Worm (Caenorhabditis elegans): ENCODE results near the gene F47B8.14.

F47B8.14 gene

DNA sequence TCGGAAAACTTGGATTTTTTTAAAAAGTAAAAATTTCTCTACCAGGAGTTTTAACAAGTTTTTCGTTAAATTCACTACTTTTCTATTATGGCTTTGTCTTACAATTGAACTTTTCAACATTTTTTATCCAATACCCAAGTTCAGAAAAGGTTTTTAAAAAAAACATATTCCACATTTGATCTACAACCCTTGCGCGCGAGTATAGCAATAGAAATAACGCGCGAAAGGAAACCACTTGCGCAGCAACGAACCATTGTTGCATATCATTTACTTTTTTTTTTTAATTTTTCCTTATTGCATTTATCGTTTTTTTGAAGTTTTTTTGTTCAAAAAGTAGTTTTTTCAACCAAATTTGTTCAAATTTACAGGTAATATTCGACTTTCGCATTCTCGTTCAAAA lies 34.5 kb upstream of the F47B8.14 start, which contains the start of gene F40G12.11:
Gene F40G12.11 (plus strand): TSS at position 369 of the 400 bp plus-strand sequence.
- TF ChIP-seq hlh-1 (tag; optimal IDR thresholded peaks at IDR 0.05) (no peak), lin-13 (tag; optimal IDR thresholded peaks at IDR 0.05) (no peak), nhr-28 (tag; optimal IDR thresholded peaks at IDR 0.05) (no peak), M03D4.4 (tag; optimal IDR thresholded peaks at IDR 0.05) (no peak), tbx-8 (GFP tag; optimal IDR thresholded peaks at IDR 0.05) (no peak), ceh-43 (GFP tag; optimal IDR thresholded peaks at IDR 0.05) (no peak)

DNA sequence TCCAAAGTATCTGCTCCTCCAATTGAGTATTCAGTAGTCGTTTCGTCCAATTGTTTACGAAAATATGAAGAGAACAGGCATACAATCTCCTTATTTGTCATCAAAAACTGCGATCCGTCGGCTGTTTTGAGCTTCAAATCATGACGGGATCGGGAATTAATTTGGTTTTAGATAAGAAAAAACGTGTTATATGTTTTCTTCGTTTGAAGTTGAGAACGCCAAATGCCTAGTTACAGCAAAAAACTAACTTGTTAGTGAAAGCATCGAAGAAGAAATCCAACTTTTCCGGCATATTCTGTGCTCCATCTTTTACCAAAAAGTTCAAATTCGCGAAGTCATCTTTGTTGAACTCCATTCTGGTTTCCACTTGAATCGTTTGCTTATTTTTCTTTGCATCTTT lies 31.0 kb upstream of the F47B8.14 start, which contains the start of gene F14D7.1:
Gene F14D7.1 (minus strand): TSS at position 101 of the 400 bp plus-strand sequence.
- TF ChIP-seq hlh-1 (tag; optimal IDR thresholded peaks at IDR 0.05) (no peak), mep-1 (tag; optimal IDR thresholded peaks at IDR 0.05) (no peak), nhr-28 (tag; optimal IDR thresholded peaks at IDR 0.05) (no peak), blmp-1 (tag; optimal IDR thresholded peaks at IDR 0.05) (no peak), lin-32 (GFP tag; optimal IDR thresholded peaks at IDR 0.05) (no peak), mab-5 (tag; optimal IDR thresholded peaks at IDR 0.05) (no peak), nhr-12 (tag; optimal IDR thresholded peaks at IDR 0.05) (no peak), nhr-76 (tag; optimal IDR thresholded peaks at IDR 0.05) (no peak), sem-2 (GFP tag; optimal IDR thresholded peaks at IDR 0.05) (no peak), flh-1 (GFP tag; optimal IDR thresholded peaks at IDR 0.05) (no peak)

- no peak for TF ChIP-seq unc-62 (GFP tag; optimal IDR thresholded peaks at IDR 0.05)
- TF ChIP-seq elt-3 (tag; optimal IDR thresholded peaks at IDR 0.05): no peak
- no peak for TF ChIP-seq pha-4 (tag; optimal IDR thresholded peaks at IDR 0.05)
- TF ChIP-seq M03D4.4 (tag; optimal IDR thresholded peaks at IDR 0.05): no peak
- no peak for TF ChIP-seq sptf-1 (tag; optimal IDR thresholded peaks at IDR 0.05)
- no peak for TF ChIP-seq nhr-12 (tag; optimal IDR thresholded peaks at IDR 0.05)
- no peak for TF ChIP-seq unc-39 (tag; optimal IDR thresholded peaks at IDR 0.05)
- no peak for TF ChIP-seq ceh-83 (GFP tag; optimal IDR thresholded peaks at IDR 0.05)
- TF ChIP-seq lin-13 (tag; optimal IDR thresholded peaks at IDR 0.05): no peak
- TF ChIP-seq lsy-2 (tag; optimal IDR thresholded peaks at IDR 0.05): no peak
- TF ChIP-seq mab-5 (tag; optimal IDR thresholded peaks at IDR 0.05): no peak
- no peak for TF ChIP-seq nhr-237 (tag; optimal IDR thresholded peaks at IDR 0.05)
- no peak for TF ChIP-seq drap-1 (GFP tag; optimal IDR thresholded peaks at IDR 0.05)
- no peak for TF ChIP-seq mls-2 (tag; optimal IDR thresholded peaks at IDR 0.05)
- TF ChIP-seq blmp-1 (tag; optimal IDR thresholded peaks at IDR 0.05): no peak
Measured at ce11 chrV:14290636-14291035, 29.7 kb upstream of the F47B8.14 start, which contains the start of gene F14D7.18. Gene F14D7.18 (minus strand): TSS chrV:14290736.

ce11 chrV:14293667-14294194 lies 26.6 kb upstream of the F47B8.14 start, which contains the start of gene F14D7.2:
Gene F14D7.2 (minus strand): TSS chrV:14293717.
- TF ChIP-seq mls-2 (tag; optimal IDR thresholded peaks at IDR 0.05) (no peak), cnd-1 (tag; optimal IDR thresholded peaks at IDR 0.05) (no peak), ces-1 (GFP tag; optimal IDR thresholded peaks at IDR 0.05) (no peak), sptf-1 (tag; optimal IDR thresholded peaks at IDR 0.05) (no peak), tbx-8 (GFP tag; optimal IDR thresholded peaks at IDR 0.05) (no peak), flh-1 (GFP tag; optimal IDR thresholded peaks at IDR 0.05) (no peak), mep-1 (tag; optimal IDR thresholded peaks at IDR 0.05) (no peak)

- TF ChIP-seq ceh-39 (tag; optimal IDR thresholded peaks at IDR 0.05) (no peak), unc-62 (GFP tag; optimal IDR thresholded peaks at IDR 0.05) (no peak), unc-39 (tag; optimal IDR thresholded peaks at IDR 0.05) (no peak), ceh-43 (GFP tag; optimal IDR thresholded peaks at IDR 0.05) (no peak), flh-1 (GFP tag; optimal IDR thresholded peaks at IDR 0.05) (no peak), ztf-11 (tag; optimal IDR thresholded peaks at IDR 0.05) (no peak), sem-2 (GFP tag; optimal IDR thresholded peaks at IDR 0.05) (no peak), lin-13 (tag; optimal IDR thresholded peaks at IDR 0.05) (no peak), mls-2 (tag; optimal IDR thresholded peaks at IDR 0.05) (no peak)
Measured at ce11 chrV:14294396-14294795, 25.9 kb upstream of the F47B8.14 start, which contains the start of gene F14D7.9. Gene F14D7.9 (plus strand): TSS chrV:14294696.

ce11 chrV:14296499-14296898 lies 23.8 kb upstream of the F47B8.14 start, which contains the start of gene F14D7.3:
Gene F14D7.3 (plus strand): TSS chrV:14296799.
- no peak for TF ChIP-seq nhr-2 (tag; optimal IDR thresholded peaks at IDR 0.05)
- no peak for TF ChIP-seq nhr-28 (tag; optimal IDR thresholded peaks at IDR 0.05)
